Fruit fly (Drosophila melanogaster) S2 (cell line): ENCODE results near the gene CG11095.

Experiments used
- CG8478 ChIP-seq: fragments of >200 bp; optimal IDR thresholded peaks from 2 replicates; lab custom pipeline; 2018
- CTCF ChIP-seq, 2 experiments: fragments of >200 bp; optimal IDR thresholded peaks; 2 replicates each; lab custom pipeline; 2018

DNA sequence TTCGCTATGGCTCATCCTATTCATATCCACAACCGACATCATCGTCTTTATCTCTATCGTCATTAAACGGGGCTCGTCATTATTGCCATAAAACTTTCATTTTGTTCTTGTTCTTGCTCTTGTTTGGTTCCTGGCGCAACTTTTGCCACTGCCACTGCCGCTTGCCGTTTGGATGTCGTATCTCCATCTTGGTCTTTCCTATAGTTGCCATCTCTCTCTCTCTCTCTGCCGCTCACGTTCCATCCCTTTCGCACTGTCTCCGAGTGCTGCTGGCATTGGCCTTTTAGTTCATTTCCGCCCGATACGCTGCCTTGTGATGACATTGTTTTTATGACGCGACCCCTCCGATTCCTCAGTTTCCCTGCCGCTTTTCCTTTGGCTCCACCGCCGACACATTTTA lies 19.0 kb upstream of the CG11095 start:
- no peak for TF ChIP-seq CG8478 (lab: Kevin White, UChicago)
- TF ChIP-seq CTCF (optimal IDR thresholded peaks at IDR 0.05; lab: Kevin White, UChicago) = no peak
